Worm (Caenorhabditis elegans) whole organism, L2 larva: ENCODE measurements around the gene AH10.4.
A peak's percentile ranks its signal among the peaks of the same experiment; 100 is the strongest.

Experiments used
- C34F6.9 ChIP-seq: fragments of 150-350 bp; optimal IDR thresholded peaks from 2 replicates; lab custom pipeline; 2014; ENCODE audit warnings: missing biosample characterization, missing genetic modification characterization
- F13H6.1 ChIP-seq: sonication (generic microtip); optimal IDR thresholded peaks from 2 replicates; lab custom pipeline; 2016; ENCODE audit warnings: missing genetic modification characterization, missing compliant biosample characterization
- Y55F3AM.14 ChIP-seq: fragments of 200-800 bp; sonication (Bioruptor generic); optimal IDR thresholded peaks from 2 replicates; lab custom pipeline; 2018; ENCODE audit warnings: mild to moderate bottlenecking, missing genetic modification characterization, missing compliant biosample characterization
- ZK546.5 ChIP-seq: sonication (generic microtip); optimal IDR thresholded peaks from 2 replicates; lab custom pipeline; 2017; ENCODE audit warnings: missing biosample characterization, missing genetic modification characterization
- alr-1 ChIP-seq: fragments of 150-350 bp; optimal IDR thresholded peaks from 2 replicates; lab custom pipeline; 2014; ENCODE audit warnings: missing biosample characterization, missing genetic modification characterization
- aly-2 ChIP-seq: fragments of 150-350 bp; optimal IDR thresholded peaks from 2 replicates; lab custom pipeline; 2014; ENCODE audit warnings: missing biosample characterization, missing genetic modification characterization
- ama-1 ChIP-seq: fragments of 150-350 bp; optimal IDR thresholded peaks from 2 replicates; lab custom pipeline; 2018; ENCODE audit warnings: inconsistent platforms
- ceh-16 ChIP-seq: fragments of 150-350 bp; optimal IDR thresholded peaks from 2 replicates; lab custom pipeline; 2014; ENCODE audit warnings: missing biosample characterization, missing genetic modification characterization
- crh-2 ChIP-seq: sonication (generic microtip); optimal IDR thresholded peaks from 2 replicates; lab custom pipeline; 2017; ENCODE audit warnings: missing biosample characterization, missing genetic modification characterization
- dmd-4 ChIP-seq: sonication (generic microtip); optimal IDR thresholded peaks from 2 replicates; lab custom pipeline; 2017; ENCODE audit warnings: missing biosample characterization, missing genetic modification characterization
- egl-27 ChIP-seq: sonication (generic microtip); optimal IDR thresholded peaks from 3 replicates; lab custom pipeline; 2017; ENCODE audit warnings: missing biosample characterization, missing genetic modification reagents, missing genetic modification characterization
- fos-1 ChIP-seq: fragments of 150-350 bp; optimal IDR thresholded peaks from 2 replicates; lab custom pipeline; 2014; ENCODE audit warnings: missing biosample characterization, missing genetic modification characterization
- gmeb-1 ChIP-seq: fragments of 150-350 bp; optimal IDR thresholded peaks from 2 replicates; lab custom pipeline; 2014; ENCODE audit warnings: missing biosample characterization, missing genetic modification characterization
- lin-11 ChIP-seq: fragments of 150-350 bp; sonication (generic microtip); optimal IDR thresholded peaks from 2 replicates; lab custom pipeline; 2014; ENCODE audit warnings: missing biosample characterization, missing genetic modification characterization, inconsistent platforms, mixed read lengths
- lsy-2 ChIP-seq, 2 experiments: fragments of 150-350 bp in 1 of 2; sonication (generic microtip) in 1 of 2; optimal IDR thresholded peaks; 2 replicates each; lab custom pipeline; 2014 to 2017; ENCODE audit warnings: missing biosample characterization in 2 of 2, missing genetic modification characterization in 2 of 2
- mab-5 ChIP-seq: fragments of 150-350 bp; optimal IDR thresholded peaks from 2 replicates; lab custom pipeline; 2014; ENCODE audit warnings: missing biosample characterization, missing genetic modification characterization
- mbf-1 ChIP-seq: sonication (generic microtip); optimal IDR thresholded peaks from 2 replicates; lab custom pipeline; 2017; ENCODE audit warnings: missing biosample characterization, missing genetic modification characterization
- mdl-1 ChIP-seq, 2 experiments: fragments of 150-350 bp in 1 of 2; sonication (generic microtip) in 1 of 2; optimal IDR thresholded peaks; 2 replicates each; lab custom pipeline; 2017; ENCODE audit warnings: missing biosample characterization in 2 of 2, missing genetic modification characterization in 2 of 2
- nhr-10 ChIP-seq: sonication (generic microtip); optimal IDR thresholded peaks from 2 replicates; lab custom pipeline; 2017; ENCODE audit warnings: missing biosample characterization, missing genetic modification characterization
- nhr-129 ChIP-seq: fragments of 150-350 bp; optimal IDR thresholded peaks from 2 replicates; lab custom pipeline; 2014; ENCODE audit warnings: missing biosample characterization, missing genetic modification characterization
- nhr-21 ChIP-seq: fragments of 150-350 bp; optimal IDR thresholded peaks from 2 replicates; lab custom pipeline; 2014; ENCODE audit warnings: missing biosample characterization, missing genetic modification characterization
- nhr-23 ChIP-seq: fragments of 150-350 bp; optimal IDR thresholded peaks from 2 replicates; lab custom pipeline; 2014; ENCODE audit warnings: missing biosample characterization, missing genetic modification reagents, missing genetic modification characterization
- nhr-237 ChIP-seq: fragments of 150-350 bp; optimal IDR thresholded peaks from 2 replicates; lab custom pipeline; 2014; ENCODE audit warnings: missing biosample characterization, missing genetic modification characterization
- nhr-25 ChIP-seq: fragments of 150-350 bp; sonication (generic microtip); optimal IDR thresholded peaks from 3 replicates; lab custom pipeline; 2014; ENCODE audit warnings: missing biosample characterization, missing genetic modification characterization
- nhr-77 ChIP-seq: fragments of 150-350 bp; optimal IDR thresholded peaks from 2 replicates; lab custom pipeline; 2014; ENCODE audit warnings: missing biosample characterization, missing genetic modification characterization
- sem-4 ChIP-seq: fragments of 150-350 bp; optimal IDR thresholded peaks from 2 replicates; lab custom pipeline; 2014; ENCODE audit warnings: missing biosample characterization, missing genetic modification reagents, missing genetic modification characterization
- skn-1 ChIP-seq: sonication (generic microtip); optimal IDR thresholded peaks from 2 replicates; lab custom pipeline; 2017; ENCODE audit warnings: missing biosample characterization, missing genetic modification characterization
- sma-3 ChIP-seq: sonication (generic microtip); optimal IDR thresholded peaks from 2 replicates; lab custom pipeline; 2016; ENCODE audit warnings: missing genetic modification reagents, missing genetic modification characterization, missing compliant biosample characterization
- sma-9 ChIP-seq, 2 experiments: fragments of 150-350 bp in 1 of 2; sonication (generic microtip) in 1 of 2; optimal IDR thresholded peaks; 2 replicates each; lab custom pipeline; 2014 to 2016; ENCODE audit warnings: missing genetic modification characterization in 2 of 2, mild to moderate bottlenecking in 1 of 2, missing biosample characterization in 1 of 2, missing compliant biosample characterization in 1 of 2, missing genetic modification reagents in 1 of 2, moderate library complexity in 1 of 2
- unc-39 ChIP-seq: fragments of 150-350 bp; optimal IDR thresholded peaks from 2 replicates; lab custom pipeline; 2014; ENCODE audit warnings: missing biosample characterization, missing genetic modification characterization
- unc-55 ChIP-seq: fragments of 150-350 bp; sonication (generic microtip); optimal IDR thresholded peaks from 3 replicates; lab custom pipeline; 2014; ENCODE audit warnings: missing biosample characterization, missing genetic modification reagents, missing genetic modification characterization
- unc-62 ChIP-seq: fragments of 150-350 bp; optimal IDR thresholded peaks from 2 replicates; lab custom pipeline; 2014; ENCODE audit warnings: missing biosample characterization, missing genetic modification reagents, missing genetic modification characterization
- ztf-1 ChIP-seq: fragments of 200-800 bp; sonication (Bioruptor generic); conservative IDR thresholded peaks from 2 replicates; pipeline ENCODE4 v1.3.6; 2022; ENCODE audit warnings: missing genetic modification characterization, missing compliant biosample characterization

The AH10.4 gene

ce11 chrV:14146199-14146598 is 8.5 kb upstream of the AH10.4 start, which contains the start of gene acs-10:
Gene acs-10 (plus strand): TSS chrV:14146499.
- no peak for TF ChIP-seq nhr-23 (tag; lab: Kevin White, UChicago)
- TF ChIP-seq ceh-16 (tag; lab: Kevin White, UChicago): no peak
- TF ChIP-seq unc-39 (tag; lab: Kevin White, UChicago): no peak
- no peak for TF ChIP-seq ZK546.5
- no peak for TF ChIP-seq gmeb-1 (tag; lab: Kevin White, UChicago)
- no peak for TF ChIP-seq lin-11
- no peak for TF ChIP-seq nhr-77
- TF ChIP-seq nhr-25 (tag; lab: Kevin White, UChicago): no peak
- TF ChIP-seq sma-9 (GFP tag; optimal IDR thresholded peaks at IDR 0.05; lab: Kevin White, UChicago): no peak
- no peak for TF ChIP-seq sma-9 (tag; optimal IDR thresholded peaks at IDR 0.05; lab: Kevin White, UChicago)

ce11 chrV:14145267-14145666 is 7.6 kb upstream of the AH10.4 start, which contains the start of gene par-1:
Gene par-1 (minus strand): TSS chrV:14145367.
- TF ChIP-seq ZK546.5 (no peak), crh-2 (tag; lab: Kevin White, UChicago) (no peak), Y55F3AM.14 (no peak), sma-3 (GFP tag; lab: Kevin White, UChicago) (no peak)

ce11 chrV:14143634-14144033 is 6.0 kb upstream of the AH10.4 start:
- TF ChIP-seq mab-5 (tag; lab: Kevin White, UChicago) (peak; percentile 66), aly-2 (no peak), Y55F3AM.14 (peak; percentile 30), sma-9 (GFP tag; optimal IDR thresholded peaks at IDR 0.05; lab: Kevin White, UChicago) (peak; percentile 72), sma-9 (tag; optimal IDR thresholded peaks at IDR 0.05; lab: Kevin White, UChicago) (no peak), nhr-21 (no peak), ztf-1 (GFP tag; lab: Robert Waterston, UW) (no peak), C34F6.9 (tag; lab: Kevin White, UChicago) (peak; percentile 82), nhr-129 (tag; lab: Kevin White, UChicago) (peak; percentile 39), alr-1 (tag; lab: Kevin White, UChicago) (no peak), mdl-1 (tag; optimal IDR thresholded peaks at IDR 0.05; lab: Kevin White, UChicago) (peak in 1 of 2 experiments; percentile 9), nhr-237 (tag; lab: Kevin White, UChicago) (peak; percentile 20), unc-55 (GFP tag; lab: Kevin White, UChicago) (peak; percentile 81), lsy-2 (tag; optimal IDR thresholded peaks at IDR 0.05; lab: Kevin White, UChicago) (peak; percentile 8 to 67), skn-1 (tag; lab: Kevin White, UChicago) (no peak), F13H6.1 (peak; percentile 40)

- TF ChIP-seq mab-5 (tag; lab: Kevin White, UChicago) (no peak), nhr-129 (tag; lab: Kevin White, UChicago) (no peak), egl-27 (tag; lab: Kevin White, UChicago) (no peak), nhr-10 (tag; lab: Kevin White, UChicago) (no peak), mdl-1 (tag; optimal IDR thresholded peaks at IDR 0.05; lab: Kevin White, UChicago) (no peak), Y55F3AM.14 (no peak), unc-62 (GFP tag; lab: Kevin White, UChicago) (no peak), nhr-77 (no peak), dmd-4 (tag; lab: Kevin White, UChicago) (no peak), mbf-1 (no peak), nhr-237 (tag; lab: Kevin White, UChicago) (no peak), fos-1 (no peak), ama-1 (lab: Kevin White, UChicago) (no peak), skn-1 (tag; lab: Kevin White, UChicago) (no peak)
- TF ChIP-seq, all 48 proteins: peak for 0
Measured at ce11 chrV:14141846-14142245, 4.2 kb upstream of the AH10.4 start.

ce11 chrV:14140733-14141132 is 3.1 kb upstream of the AH10.4 start:
- TF ChIP-seq lsy-2 (tag; optimal IDR thresholded peaks at IDR 0.05; lab: Kevin White, UChicago) (peak in 1 of 2 experiments; percentile 21), C34F6.9 (tag; lab: Kevin White, UChicago) (no peak), unc-55 (GFP tag; lab: Kevin White, UChicago) (no peak), sma-9 (GFP tag; optimal IDR thresholded peaks at IDR 0.05; lab: Kevin White, UChicago) (peak; percentile 47), sma-9 (tag; optimal IDR thresholded peaks at IDR 0.05; lab: Kevin White, UChicago) (no peak), sem-4 (tag; lab: Kevin White, UChicago) (peak; percentile 58)
